Worm (Caenorhabditis elegans): ENCODE results near the gene F52E1.5.
"Not testable (repeated sequence)": the region's sequence is repeated elsewhere in the genome, so short reads cannot be mapped to it uniquely, and the experiment has no call there.

Gene F52E1.5

ce11 chrV:8428585-8429414 lies 49.5 kb downstream of the F52E1.5 start (continued):
- TF ChIP-seq hmg-1.1 (GFP tag; IDR thresholded peaks at IDR 0.05) (0 out of 2 replicates have a peak, but pooled peaks have one; percentile 22), nhr-237 (tag; optimal IDR thresholded peaks at IDR 0.05) (no peak), dmd-8 (GFP tag; IDR thresholded peaks at IDR 0.05) (no peak), ztf-7 (tag; optimal IDR thresholded peaks at IDR 0.05) (no peak)

- TF ChIP-seq nhr-41 (GFP tag; IDR thresholded peaks at IDR 0.05) (0 out of 2 replicates have a peak, but pooled peaks have one; percentile 43), ceh-20 (GFP tag; IDR thresholded peaks at IDR 0.05) (0 out of 2 replicates have a peak, but pooled peaks have one; percentile 58), snpc-1.2 (GFP tag; IDR thresholded peaks at IDR 0.05) (0 out of 2 replicates have a peak, but pooled peaks have one; percentile 24), lim-7 (GFP tag; IDR thresholded peaks at IDR 0.05) (peak; percentile 77), F26F4.8 (GFP tag; conservative IDR thresholded peaks at IDR 0.05) (peak; percentile 75), lin-38 (GFP tag; IDR thresholded peaks at IDR 0.05) (peak; percentile 65), egl-43 (GFP tag; IDR thresholded peaks at IDR 0.05) (peak; percentile 75), dmd-8 (GFP tag; IDR thresholded peaks at IDR 0.05) (peak; percentile 87), ZK337.2 (GFP tag; IDR thresholded peaks at IDR 0.05) (0 out of 2 replicates have a peak, but pooled peaks have one; percentile 33), arid-1 (GFP tag; conservative IDR thresholded peaks at IDR 0.05) (peak; percentile 78), mes-2 (tag; optimal IDR thresholded peaks at IDR 0.05; ENCODE audit: poor library complexity, severe bottlenecking) (peak; percentile 14), tra-1 (GFP tag; IDR thresholded peaks at IDR 0.05) (peak; percentile 30; the same call in 1 of the 2 replicates), D1046.2 (GFP tag; IDR thresholded peaks at IDR 0.05) (0 out of 2 replicates have a peak, but pooled peaks have one; percentile 44), hmg-1.1 (GFP tag; IDR thresholded peaks at IDR 0.05) (peak; percentile 46; the same call in 1 of the 2 replicates), vab-7 (GFP tag; IDR thresholded peaks at IDR 0.05) (peak; percentile 66), Y75B8A.6 (GFP tag; IDR thresholded peaks at IDR 0.05) (0 out of 2 replicates have a peak, but pooled peaks have one; percentile 76), dmd-6 (GFP tag; IDR thresholded peaks at IDR 0.05) (0 out of 2 replicates have a peak, but pooled peaks have one; percentile 14), T26A8.4 (GFP tag; IDR thresholded peaks at IDR 0.05) (peak; percentile 45; the same call in 1 of the 2 replicates), Y48G9A.11 (GFP tag; IDR thresholded peaks at IDR 0.05) (0 out of 2 replicates have a peak, but pooled peaks have one; percentile 28), pha-4 (GFP tag; IDR thresholded peaks at IDR 0.05) (peak; percentile 33; the same call in 1 of the 2 replicates), lin-1 (GFP tag; IDR thresholded peaks at IDR 0.05) (peak; percentile 63; the same call in 1 of the 2 replicates), madf-5 (GFP tag; IDR thresholded peaks at IDR 0.05) (0 out of 4 replicates have a peak, but pooled peaks of 1 of the 2 experiments have one; percentile 54), dmd-9 (GFP tag; IDR thresholded peaks at IDR 0.05) (0 out of 2 replicates have a peak, but pooled peaks have one; percentile 39), madf-9 (GFP tag; conservative IDR thresholded peaks at IDR 0.05) (0 out of 2 replicates have a peak, but pooled peaks have one; percentile 48)
- not testable (repeated sequence) for TF ChIP-seq pha-4 (tag; optimal IDR thresholded peaks at IDR 0.05)
Observed at ce11 chrV:8431295-8431694, 52.0 kb downstream of the F52E1.5 start.
